Worm (Caenorhabditis elegans) whole organism, mixed stage, embryonic: ENCODE data around the gene C18F10.7.

ENCODE experiments used
- M03D4.4 ChIP-seq: sonication (generic microtip); optimal IDR thresholded peaks from 2 replicates; lab custom pipeline; 2017; ENCODE audit warnings: mild to moderate bottlenecking, missing genetic modification characterization, missing compliant biosample characterization
- blmp-1 ChIP-seq: fragments of 150-350 bp; optimal IDR thresholded peaks from 2 replicates; lab custom pipeline; 2014; ENCODE audit warnings: missing biosample characterization, missing genetic modification characterization
- elt-1 ChIP-seq: sonication (generic microtip); optimal IDR thresholded peaks from 2 replicates; lab custom pipeline; 2017; ENCODE audit warnings: missing genetic modification characterization, mild to moderate bottlenecking, missing compliant biosample characterization, antibody characterized with exemption, moderate library complexity, borderline replicate concordance; ENCODE audit not compliant: insufficient read depth
- elt-3 ChIP-seq: fragments of 150-350 bp; optimal IDR thresholded peaks from 2 replicates; lab custom pipeline; 2014; ENCODE audit warnings: missing biosample characterization, missing genetic modification characterization
- mep-1 ChIP-seq: fragments of 150-350 bp; optimal IDR thresholded peaks from 2 replicates; lab custom pipeline; 2017; ENCODE audit warnings: missing biosample characterization, missing genetic modification reagents, missing genetic modification characterization, inconsistent platforms
- pha-4 ChIP-seq: fragments of 150-350 bp; optimal IDR thresholded peaks from 2 replicates; lab custom pipeline; 2018; ENCODE audit warnings: missing biosample characterization, missing genetic modification reagents, missing genetic modification characterization
- snpc-4 ChIP-seq: fragments of 150-350 bp; optimal IDR thresholded peaks from 2 replicates; lab custom pipeline; 2014; ENCODE audit warnings: missing biosample characterization, missing genetic modification characterization

ce11 chrIII:6230870-6231269 is 47.3 kb downstream of the C18F10.7 start, which contains the start of gene esyt-2:
- TF ChIP-seq elt-1 (tag; lab: Kevin White, UChicago) (no peak), blmp-1 (tag; lab: Kevin White, UChicago) (no peak), elt-3 (tag; lab: Kevin White, UChicago) (no peak), mep-1 (tag; lab: Kevin White, UChicago) (no peak), pha-4 (no peak), snpc-4 (tag; lab: Kevin White, UChicago) (no peak), M03D4.4 (no peak)
